Worm (Caenorhabditis elegans): ENCODE measurements around the gene pqe-1.

- TF ChIP-seq skn-1 (tag; optimal IDR thresholded peaks at IDR 0.05) (no peak), nhr-76 (tag; optimal IDR thresholded peaks at IDR 0.05) (no peak), ceh-28 (tag; optimal IDR thresholded peaks at IDR 0.05) (no peak), nhr-12 (tag; optimal IDR thresholded peaks at IDR 0.05) (no peak), mdl-1 (tag; optimal IDR thresholded peaks at IDR 0.05) (no peak), nhr-11 (tag; optimal IDR thresholded peaks at IDR 0.05) (no peak), tbx-2 (tag; optimal IDR thresholded peaks at IDR 0.05) (no peak), ceh-9 (tag; optimal IDR thresholded peaks at IDR 0.05) (no peak), ztf-11 (tag; optimal IDR thresholded peaks at IDR 0.05) (no peak), nhr-237 (tag; optimal IDR thresholded peaks at IDR 0.05) (no peak)
Measured at ce11 chrIII:5329372-5329771, 18.3 kb downstream of the pqe-1 start.

All from whole organism, L3 larva.